Worm (Caenorhabditis elegans): Measurements from ENCODE around the gene C14E2.5.

ce11 chrX:1857777-1858176, 32.6 kb upstream of the C14E2.5 start:
- no peak for TF ChIP-seq him-1 (tag; optimal IDR thresholded peaks at IDR 0.05)
- TF ChIP-seq W03F9.2 (tag; optimal IDR thresholded peaks at IDR 0.05), result no peak
